Fruit fly (Drosophila melanogaster) whole organism, embryonic: ENCODE data around the gene MsrA.
A peak's percentile ranks its signal among the peaks of the same experiment; 100 is the strongest.

Experiments
- CG10321 ChIP-seq: fragments of 200-800 bp; sonication (Bioruptor generic); IDR thresholded peaks from 2 replicates; pipeline ENCODE4 v1.3.6; 2022; ENCODE audit warnings: missing biosample characterization, missing genetic modification characterization
- CG10979 ChIP-seq: fragments of 200-800 bp; sonication (Bioruptor generic); optimal IDR thresholded peaks from 2 replicates; lab custom pipeline; 2018; ENCODE audit warnings: missing biosample characterization, mild to moderate bottlenecking, missing genetic modification characterization, moderate library complexity
- CG12769 ChIP-seq: fragments of 200-800 bp; sonication (Bioruptor generic); optimal IDR thresholded peaks from 2 replicates; lab custom pipeline; 2019; ENCODE audit warnings: missing biosample characterization, mild to moderate bottlenecking, missing genetic modification characterization, moderate library complexity
- CG13424 ChIP-seq: fragments of 200-800 bp; sonication (Bioruptor generic); optimal IDR thresholded peaks from 2 replicates; lab custom pipeline; 2019; ENCODE audit warnings: missing biosample characterization, mild to moderate bottlenecking, missing genetic modification characterization, moderate library complexity
- CG14710 ChIP-seq: fragments of 200-800 bp; sonication (Bioruptor generic); optimal IDR thresholded peaks from 3 replicates; lab custom pipeline; 2019; ENCODE audit warnings: missing biosample characterization, mild to moderate bottlenecking, missing genetic modification characterization, moderate library complexity
- CG1529 ChIP-seq: fragments of 200-800 bp; sonication (Bioruptor generic); optimal IDR thresholded peaks from 3 replicates; lab custom pipeline; 2018; ENCODE audit warnings: missing biosample characterization, missing genetic modification characterization
- CG15601 ChIP-seq: fragments of 200-800 bp; sonication (Bioruptor generic); optimal IDR thresholded peaks from 3 replicates; lab custom pipeline; 2019; ENCODE audit warnings: missing biosample characterization, mild to moderate bottlenecking, missing genetic modification characterization, moderate library complexity
- CG17359 ChIP-seq: fragments of 200-800 bp; sonication (Bioruptor generic); optimal IDR thresholded peaks from 3 replicates; lab custom pipeline; 2018; ENCODE audit warnings: missing biosample characterization, mild to moderate bottlenecking, missing genetic modification characterization, moderate library complexity
- CG17568 ChIP-seq: fragments of 200-800 bp; sonication (Bioruptor generic); optimal IDR thresholded peaks from 2 replicates; lab custom pipeline; 2018; ENCODE audit warnings: missing biosample characterization, mild to moderate bottlenecking, missing genetic modification characterization, moderate library complexity
- CG1832 ChIP-seq: fragments of 200-800 bp; sonication (Bioruptor generic); optimal IDR thresholded peaks from 2 replicates; lab custom pipeline; 2017; ENCODE audit warnings: missing biosample characterization, mild to moderate bottlenecking, missing genetic modification characterization, inconsistent platforms
- CG18476 ChIP-seq: fragments of 200-800 bp; sonication (Bioruptor generic); optimal IDR thresholded peaks from 2 replicates; lab custom pipeline; 2016; ENCODE audit warnings: missing biosample characterization, mild to moderate bottlenecking, missing genetic modification characterization
- CG2678 ChIP-seq: fragments of 200-800 bp; sonication (Bioruptor generic); optimal IDR thresholded peaks from 3 replicates; lab custom pipeline; 2019; ENCODE audit warnings: missing biosample characterization, mild to moderate bottlenecking, missing genetic modification characterization, moderate library complexity
- CG3726 ChIP-seq: fragments of 200-800 bp; sonication (Bioruptor generic); IDR thresholded peaks from 3 replicates; pipeline ENCODE4, ENCODE4 v1.3.6; 2022; ENCODE audit warnings: missing biosample characterization, missing genetic modification characterization
- CG4328 ChIP-seq: fragments of 200-800 bp; sonication (Bioruptor generic); optimal IDR thresholded peaks from 3 replicates; lab custom pipeline; 2017; ENCODE audit warnings: missing biosample characterization, missing genetic modification reagents, missing genetic modification characterization
- CG4707 ChIP-seq: fragments of 200-800 bp; sonication (Bioruptor generic); optimal IDR thresholded peaks from 2 replicates; lab custom pipeline; 2018; ENCODE audit warnings: missing biosample characterization, mild to moderate bottlenecking, missing genetic modification characterization, moderate library complexity
- CG5180 ChIP-seq: fragments of 200-800 bp; sonication (Bioruptor generic); optimal IDR thresholded peaks from 3 replicates; lab custom pipeline; 2017; ENCODE audit warnings: missing biosample characterization, missing genetic modification characterization, mild to moderate bottlenecking, moderate library complexity, missing genetic modification reagents
- CG6175 ChIP-seq: fragments of 200-800 bp; sonication (Bioruptor generic); IDR thresholded peaks from 3 replicates; pipeline ENCODE4 v1.3.6; 2022; ENCODE audit warnings: missing biosample characterization, missing genetic modification characterization
- CG6654 ChIP-seq: fragments of 200-800 bp; sonication (Bioruptor generic); optimal IDR thresholded peaks from 2 replicates; lab custom pipeline; 2017; ENCODE audit warnings: missing biosample characterization, mild to moderate bottlenecking, missing genetic modification characterization
- CG6813 ChIP-seq: fragments of 200-800 bp; sonication (Bioruptor generic); optimal IDR thresholded peaks from 2 replicates; lab custom pipeline; 2017; ENCODE audit warnings: missing biosample characterization, missing genetic modification characterization, mild to moderate bottlenecking, moderate library complexity, missing genetic modification reagents
- CG8281 ChIP-seq: fragments of 200-800 bp; sonication (Bioruptor generic); optimal IDR thresholded peaks from 2 replicates; lab custom pipeline; 2018; ENCODE audit warnings: missing biosample characterization, mild to moderate bottlenecking, missing genetic modification characterization, moderate library complexity
- CG8924 ChIP-seq: fragments of 200-800 bp; optimal IDR thresholded peaks from 3 replicates; lab custom pipeline; 2019; ENCODE audit warnings: missing biosample characterization, mild to moderate bottlenecking, missing genetic modification characterization, moderate library complexity
- CG9727 ChIP-seq: fragments of 200-800 bp; sonication (Bioruptor generic); optimal IDR thresholded peaks from 3 replicates; lab custom pipeline; 2017; ENCODE audit warnings: missing biosample characterization, mild to moderate bottlenecking, missing genetic modification characterization
- CG9876 ChIP-seq: fragments of 200-800 bp; sonication (Bioruptor generic); optimal IDR thresholded peaks from 2 replicates; lab custom pipeline; 2016; ENCODE audit warnings: missing biosample characterization, missing genetic modification characterization
- Camta ChIP-seq: fragments of 200-800 bp; sonication (Bioruptor generic); optimal IDR thresholded peaks from 2 replicates; lab custom pipeline; 2016; ENCODE audit warnings: missing biosample characterization, missing genetic modification characterization
- D ChIP-seq, 2 experiments: fragments of 200-800 bp in 1 of 2; fragments of >200 bp in 1 of 2; sonication (Bioruptor generic) in 1 of 2; optimal IDR thresholded peaks; 2 replicates in 1 of 2; 3 replicates in 1 of 2; lab custom pipeline; 2017; ENCODE audit warnings: mild to moderate bottlenecking in 1 of 2, missing biosample characterization in 1 of 2, missing genetic modification characterization in 1 of 2, missing genetic modification reagents in 1 of 2
- Gsc ChIP-seq: fragments of 200-800 bp; sonication (Bioruptor generic); IDR thresholded peaks from 2 replicates; pipeline ENCODE4 v1.3.6; 2022; ENCODE audit warnings: missing biosample characterization, missing genetic modification characterization
- Side ChIP-seq: fragments of 200-800 bp; sonication (Bioruptor generic); optimal IDR thresholded peaks from 2 replicates; lab custom pipeline; 2016; ENCODE audit warnings: missing biosample characterization, missing genetic modification characterization
- Sry-δ ChIP-seq: fragments of 200-800 bp; sonication (Bioruptor generic); optimal IDR thresholded peaks from 2 replicates; lab custom pipeline; 2016; ENCODE audit warnings: missing biosample characterization, missing genetic modification characterization
- Trl ChIP-seq, 3 experiments: fragments of >200 bp in 2 of 3; fragments of 200-800 bp in 1 of 3; sonication (Bioruptor generic) in 1 of 3; optimal IDR thresholded peaks; 2 replicates in 1 of 3; 3 replicates in 2 of 3; lab custom pipeline; 2016 to 2017; ENCODE audit warnings: missing biosample characterization in 1 of 3, missing genetic modification characterization in 1 of 3
- aop ChIP-seq: fragments of 200-800 bp; sonication (Bioruptor generic); IDR thresholded peaks from 2 replicates; pipeline ENCODE4 v1.3.6; 2022; ENCODE audit warnings: missing biosample characterization, missing genetic modification characterization
- fd64A ChIP-seq: fragments of 200-800 bp; sonication (Bioruptor generic); optimal IDR thresholded peaks from 3 replicates; lab custom pipeline; 2018; ENCODE audit warnings: missing biosample characterization, mild to moderate bottlenecking, missing genetic modification characterization
- kni ChIP-seq: fragments of 200-800 bp; sonication (Bioruptor generic); optimal IDR thresholded peaks from 3 replicates; lab custom pipeline; 2017; ENCODE audit warnings: mild to moderate bottlenecking, missing biosample characterization, missing genetic modification reagents, missing genetic modification characterization
- lab ChIP-seq: fragments of 200-800 bp; sonication (Bioruptor generic); optimal IDR thresholded peaks from 3 replicates; lab custom pipeline; 2017; ENCODE audit warnings: missing biosample characterization, missing genetic modification characterization, mild to moderate bottlenecking, moderate library complexity, missing genetic modification reagents
- mld ChIP-seq: fragments of 200-800 bp; sonication (Bioruptor generic); IDR thresholded peaks from 3 replicates; pipeline ENCODE4 v1.3.6; 2022; ENCODE audit warnings: missing biosample characterization, missing genetic modification characterization; ENCODE audit not compliant: partially characterized antibody
- otp ChIP-seq: fragments of 200-800 bp; sonication (Bioruptor generic); IDR thresholded peaks from 3 replicates; pipeline ENCODE4, ENCODE4 v1.3.6; 2022; ENCODE audit warnings: missing biosample characterization, missing genetic modification characterization
- phol ChIP-seq: fragments of 200-800 bp; sonication (Bioruptor generic); optimal IDR thresholded peaks from 3 replicates; lab custom pipeline; 2018; ENCODE audit warnings: missing biosample characterization, mild to moderate bottlenecking, missing genetic modification characterization, moderate library complexity
- sens ChIP-seq: fragments of 200-800 bp; sonication (Bioruptor generic); peaks from one replicate; lab custom pipeline; 2016; ENCODE audit warnings: missing biosample characterization, missing genetic modification characterization
- sqz ChIP-seq: fragments of 200-800 bp; sonication (Bioruptor generic); optimal IDR thresholded peaks from 3 replicates; lab custom pipeline; 2018; ENCODE audit warnings: missing biosample characterization, mild to moderate bottlenecking, missing genetic modification characterization
- wek ChIP-seq: fragments of 200-800 bp; sonication (Bioruptor generic); optimal IDR thresholded peaks from 3 replicates; lab custom pipeline; 2018; ENCODE audit warnings: missing biosample characterization, mild to moderate bottlenecking, missing genetic modification characterization, moderate library complexity
- zen ChIP-seq: fragments of 200-800 bp; sonication (Bioruptor generic); optimal IDR thresholded peaks from 3 replicates; lab custom pipeline; 2018; ENCODE audit warnings: missing biosample characterization, mild to moderate bottlenecking, missing genetic modification characterization, moderate library complexity

The MsrA gene

DNA sequence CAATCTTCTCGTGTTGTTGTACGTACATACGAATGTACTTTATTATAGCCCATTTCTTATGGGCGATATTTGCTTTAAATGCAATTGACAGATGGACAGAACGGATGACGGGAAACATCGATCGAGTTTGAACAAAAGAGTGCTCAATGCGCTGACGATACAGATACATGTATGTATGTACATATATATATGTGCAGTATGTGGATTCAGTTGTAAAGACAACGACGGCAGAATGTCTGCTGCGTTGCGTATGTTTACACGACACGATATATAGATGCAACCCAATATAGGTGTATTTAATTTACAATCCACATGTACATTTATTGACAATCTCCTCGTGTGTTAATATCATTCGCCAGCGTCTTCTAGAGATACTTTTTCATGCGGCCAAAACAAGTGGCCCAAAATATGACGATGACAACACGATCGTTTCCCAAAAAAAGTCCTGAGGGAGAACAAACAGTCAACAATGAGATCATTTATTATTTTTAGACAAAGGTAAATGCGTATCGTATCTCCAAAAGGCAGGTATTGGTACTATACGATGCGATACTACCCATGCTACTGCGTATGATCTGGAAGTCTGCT is 19.9 kb downstream of the MsrA start (continued):
- TF ChIP-seq CG9727 (GFP tag; lab: Kevin White, UChicago) (no peak), Gsc (GFP tag; lab: Robert Waterston, UW) (no peak), CG14710 (tag; lab: Kevin White, UChicago) (peak; percentile 28), CG4707 (GFP tag; lab: Kevin White, UChicago) (peak; percentile 40), CG3726 (GFP tag; lab: Robert Waterston, UW) (no peak), wek (GFP tag; lab: Kevin White, UChicago) (peak; percentile 43), Sry-δ (no peak), CG10979 (tag; lab: Kevin White, UChicago) (no peak), D (optimal IDR thresholded peaks at IDR 0.05; lab: Kevin White, UChicago) (no peak), D (GFP tag; optimal IDR thresholded peaks at IDR 0.05; lab: Kevin White, UChicago) (peak; percentile 17), CG13424 (tag; lab: Kevin White, UChicago) (no peak), CG8281 (tag; lab: Kevin White, UChicago) (peak; percentile 54), lab (peak; percentile 24), phol (tag; lab: Kevin White, UChicago) (no peak), CG12769 (tag; lab: Kevin White, UChicago) (peak; percentile 66), zen (tag; lab: Kevin White, UChicago) (no peak), sens (peak; percentile 75), otp (GFP tag; lab: Robert Waterston, UW) (no peak), CG6175 (no peak), CG6813 (GFP tag; lab: Kevin White, UChicago) (peak; percentile 31), Side (GFP tag; lab: Kevin White, UChicago) (no peak), CG4328 (GFP tag; lab: Kevin White, UChicago) (peak; percentile 29), CG18476 (GFP tag; lab: Kevin White, UChicago) (no peak), Camta (GFP tag; lab: Kevin White, UChicago) (no peak), fd64A (peak; percentile 11), aop (GFP tag; lab: Robert Waterston, UW) (no peak), CG15601 (tag; lab: Kevin White, UChicago) (peak; percentile 45), CG17359 (tag; lab: Kevin White, UChicago) (peak; percentile 31), mld (no peak), CG6654 (GFP tag; lab: Kevin White, UChicago) (no peak), CG17568 (GFP tag; lab: Kevin White, UChicago) (peak; percentile 19), CG9876 (GFP tag; lab: Kevin White, UChicago) (no peak), CG8924 (tag; lab: Kevin White, UChicago) (peak; percentile 3), Trl (optimal IDR thresholded peaks at IDR 0.05; lab: Kevin White, UChicago) (no peak), Trl (GFP tag; optimal IDR thresholded peaks at IDR 0.05; lab: Kevin White, UChicago) (no peak), CG1529 (GFP tag; lab: Kevin White, UChicago) (no peak), kni (GFP tag; lab: Kevin White, UChicago) (peak; percentile 76), CG10321 (GFP tag; lab: Robert Waterston, UW) (no peak), sqz (no peak), CG5180 (GFP tag; lab: Kevin White, UChicago) (peak; percentile 33), CG2678 (tag; lab: Kevin White, UChicago) (peak; percentile 37), CG1832 (GFP tag; lab: Kevin White, UChicago) (no peak)
- TF ChIP-seq, all 482 proteins: peak for 41
